Worm (Caenorhabditis elegans) whole organism, late embryonic: ENCODE data around the gene F57A8.1.

Source experiments
- C08G9.2 ChIP-seq: sonication (generic microtip); optimal IDR thresholded peaks from 2 replicates; lab custom pipeline; 2016; ENCODE audit warnings: mild to moderate bottlenecking, missing genetic modification characterization, moderate library complexity, missing compliant biosample characterization
- C38D4.7 ChIP-seq: fragments of 200-800 bp; sonication (Bioruptor generic); optimal IDR thresholded peaks from 2 replicates; lab custom pipeline; 2018; ENCODE audit warnings: mild to moderate bottlenecking, missing genetic modification characterization, moderate library complexity, missing compliant biosample characterization
- F13H6.1 ChIP-seq: sonication (generic microtip); optimal IDR thresholded peaks from 2 replicates; lab custom pipeline; 2016; ENCODE audit warnings: missing genetic modification characterization, missing compliant biosample characterization
- K02D7.2 ChIP-seq: sonication (generic microtip); optimal IDR thresholded peaks from 2 replicates; lab custom pipeline; 2017; ENCODE audit warnings: mild to moderate bottlenecking, missing genetic modification characterization, missing compliant biosample characterization
- T23F11.4 ChIP-seq: fragments of 200-800 bp; sonication (Bioruptor generic); optimal IDR thresholded peaks from 2 replicates; lab custom pipeline; 2018; ENCODE audit warnings: mild to moderate bottlenecking, missing genetic modification characterization, missing compliant biosample characterization
- Y22D7AL.16 ChIP-seq: sonication (generic microtip); optimal IDR thresholded peaks from 2 replicates; lab custom pipeline; 2016; ENCODE audit warnings: missing genetic modification characterization, missing compliant biosample characterization
- ahr-1 ChIP-seq: sonication (generic microtip); optimal IDR thresholded peaks from 2 replicates; lab custom pipeline; 2016; ENCODE audit warnings: missing genetic modification characterization, missing compliant biosample characterization
- ama-1 ChIP-seq: fragments of 150-350 bp; optimal IDR thresholded peaks from 2 replicates; lab custom pipeline; 2014
- ceh-18 ChIP-seq: sonication (generic microtip); optimal IDR thresholded peaks from 2 replicates; lab custom pipeline; 2016; ENCODE audit warnings: missing genetic modification characterization, missing compliant biosample characterization
- ceh-2 ChIP-seq: sonication (generic microtip); optimal IDR thresholded peaks from 2 replicates; lab custom pipeline; 2016; ENCODE audit warnings: missing genotype, missing genetic modification characterization, missing compliant biosample characterization
- ceh-30 ChIP-seq: fragments of 150-350 bp; optimal IDR thresholded peaks from 2 replicates; lab custom pipeline; 2014; ENCODE audit warnings: missing biosample characterization, missing genetic modification characterization
- ceh-31 ChIP-seq: sonication (generic microtip); optimal IDR thresholded peaks from 2 replicates; lab custom pipeline; 2016; ENCODE audit warnings: missing genetic modification characterization, missing compliant biosample characterization
- ceh-34 ChIP-seq: sonication (generic microtip); optimal IDR thresholded peaks from 2 replicates; lab custom pipeline; 2016; ENCODE audit warnings: mild to moderate bottlenecking, missing genetic modification characterization, missing compliant biosample characterization
- ceh-6 ChIP-seq: fragments of 200-800 bp; sonication (Bioruptor generic); optimal IDR thresholded peaks from 2 replicates; lab custom pipeline; 2018; ENCODE audit warnings: mild to moderate bottlenecking, missing genetic modification characterization, missing compliant biosample characterization
- ceh-9 ChIP-seq: sonication (generic microtip); optimal IDR thresholded peaks from 2 replicates; lab custom pipeline; 2016; ENCODE audit warnings: mild to moderate bottlenecking, missing genetic modification characterization, inconsistent platforms, missing compliant biosample characterization
- dmd-4 ChIP-seq: sonication (generic microtip); optimal IDR thresholded peaks from 2 replicates; lab custom pipeline; 2016; ENCODE audit warnings: borderline replicate concordance, missing genetic modification characterization, missing compliant biosample characterization
- dve-1 ChIP-seq: sonication (generic microtip); optimal IDR thresholded peaks from 2 replicates; lab custom pipeline; 2017; ENCODE audit warnings: antibody characterized with exemption, mild to moderate bottlenecking, missing genetic modification characterization, missing compliant biosample characterization
- elt-2 ChIP-seq: sonication (generic microtip); optimal IDR thresholded peaks from 2 replicates; lab custom pipeline; 2016; ENCODE audit warnings: missing genetic modification reagents, missing genetic modification characterization, missing compliant biosample characterization
- ets-4 ChIP-seq: sonication (generic microtip); optimal IDR thresholded peaks from 2 replicates; lab custom pipeline; 2016; ENCODE audit warnings: missing genetic modification characterization, missing compliant biosample characterization
- eyg-1 ChIP-seq: sonication (generic microtip); optimal IDR thresholded peaks from 2 replicates; lab custom pipeline; 2016; ENCODE audit warnings: missing genotype, missing genetic modification characterization, missing compliant biosample characterization
- fkh-10 ChIP-seq: fragments of 150-350 bp; optimal IDR thresholded peaks from 2 replicates; lab custom pipeline; 2014; ENCODE audit warnings: missing biosample characterization, missing genetic modification reagents, missing genetic modification characterization
- fkh-6 ChIP-seq: sonication (generic microtip); optimal IDR thresholded peaks from 2 replicates; lab custom pipeline; 2016; ENCODE audit warnings: missing genetic modification characterization, missing compliant biosample characterization
- gmeb-2 ChIP-seq: sonication (generic microtip); optimal IDR thresholded peaks from 2 replicates; lab custom pipeline; 2016; ENCODE audit warnings: missing genetic modification characterization, inconsistent platforms, missing compliant biosample characterization
- hlh-30 ChIP-seq: sonication (generic microtip); optimal IDR thresholded peaks from 2 replicates; lab custom pipeline; 2017; ENCODE audit warnings: antibody characterized with exemption, missing genetic modification characterization, missing compliant biosample characterization; ENCODE audit not compliant: insufficient read depth
- hlh-6 ChIP-seq: sonication (generic microtip); optimal IDR thresholded peaks from 2 replicates; lab custom pipeline; 2016; ENCODE audit warnings: missing genotype, missing genetic modification characterization, missing compliant biosample characterization
- hlh-8 ChIP-seq: sonication (generic microtip); optimal IDR thresholded peaks from 2 replicates; lab custom pipeline; 2016; ENCODE audit warnings: missing genotype, missing genetic modification characterization, missing compliant biosample characterization
- lin-11 ChIP-seq: fragments of 200-800 bp; sonication (Bioruptor generic); optimal IDR thresholded peaks from 2 replicates; lab custom pipeline; 2018; ENCODE audit warnings: mild to moderate bottlenecking, missing genetic modification characterization, missing compliant biosample characterization
- madf-2 ChIP-seq: sonication (generic microtip); optimal IDR thresholded peaks from 2 replicates; lab custom pipeline; 2017; ENCODE audit warnings: missing genetic modification characterization, missing compliant biosample characterization
- mec-3 ChIP-seq: sonication (generic microtip); optimal IDR thresholded peaks from 2 replicates; lab custom pipeline; 2016; ENCODE audit warnings: borderline replicate concordance, missing genetic modification characterization, missing compliant biosample characterization
- nfya-1 ChIP-seq: sonication (generic microtip); optimal IDR thresholded peaks from 2 replicates; lab custom pipeline; 2017; ENCODE audit warnings: missing genetic modification characterization, mild to moderate bottlenecking, missing compliant biosample characterization, antibody characterized with exemption, moderate library complexity
- nhr-11 ChIP-seq: fragments of 150-350 bp; optimal IDR thresholded peaks from 2 replicates; lab custom pipeline; 2014; ENCODE audit warnings: missing biosample characterization, missing genetic modification characterization
- nhr-232 ChIP-seq: sonication (generic microtip); optimal IDR thresholded peaks from 2 replicates; lab custom pipeline; 2016; ENCODE audit warnings: missing genetic modification characterization, missing compliant biosample characterization
- npax-4 ChIP-seq: sonication (generic microtip); optimal IDR thresholded peaks from 2 replicates; lab custom pipeline; 2016; ENCODE audit warnings: missing genetic modification characterization, missing compliant biosample characterization
- odd-2 ChIP-seq: sonication (generic microtip); optimal IDR thresholded peaks from 2 replicates; lab custom pipeline; 2017; ENCODE audit warnings: antibody characterized with exemption, mild to moderate bottlenecking, missing genetic modification characterization, missing compliant biosample characterization
- pag-3 ChIP-seq: sonication (generic microtip); optimal IDR thresholded peaks from 2 replicates; lab custom pipeline; 2016; ENCODE audit warnings: missing compliant biosample characterization, missing genetic modification characterization, borderline replicate concordance
- pha-2 ChIP-seq: sonication (generic microtip); optimal IDR thresholded peaks from 2 replicates; lab custom pipeline; 2017; ENCODE audit warnings: mild to moderate bottlenecking, missing genetic modification characterization, missing compliant biosample characterization
- pha-4 ChIP-seq: fragments of 150-350 bp; optimal IDR thresholded peaks from 2 replicates; lab custom pipeline; 2018; ENCODE audit warnings: missing biosample characterization, missing genetic modification reagents, missing genetic modification characterization
- pros-1 ChIP-seq: fragments of 150-350 bp; optimal IDR thresholded peaks from 2 replicates; lab custom pipeline; 2014; ENCODE audit warnings: missing biosample characterization, missing genetic modification reagents, missing genetic modification characterization
- ref-2 ChIP-seq: sonication (generic microtip); optimal IDR thresholded peaks from 2 replicates; lab custom pipeline; 2016; ENCODE audit warnings: missing genetic modification characterization, missing compliant biosample characterization
- rnt-1 ChIP-seq: sonication (generic microtip); optimal IDR thresholded peaks from 2 replicates; lab custom pipeline; 2016; ENCODE audit warnings: missing genetic modification characterization, missing compliant biosample characterization
- sdc-2 ChIP-seq: sonication (generic microtip); optimal IDR thresholded peaks from 2 replicates; lab custom pipeline; 2016; ENCODE audit warnings: missing genotype, missing genetic modification characterization, missing compliant biosample characterization
- sox-2 ChIP-seq: fragments of 200-800 bp; sonication (Bioruptor generic); IDR thresholded peaks from 2 replicates; pipeline ENCODE4 v1.3.6; 2022; ENCODE audit warnings: missing genetic modification reagents, missing genetic modification characterization, missing compliant biosample characterization
- sox-4 ChIP-seq: sonication (generic microtip); optimal IDR thresholded peaks from 2 replicates; lab custom pipeline; 2017; ENCODE audit warnings: mild to moderate bottlenecking, missing genetic modification characterization, inconsistent platforms, missing compliant biosample characterization
- tbx-2 ChIP-seq: sonication (generic microtip); optimal IDR thresholded peaks from 2 replicates; lab custom pipeline; 2016; ENCODE audit warnings: missing genetic modification characterization, missing compliant biosample characterization
- tbx-7 ChIP-seq: sonication (generic microtip); optimal IDR thresholded peaks from 2 replicates; lab custom pipeline; 2016; ENCODE audit warnings: missing genotype, missing genetic modification characterization, missing compliant biosample characterization
- unc-55 ChIP-seq: sonication (generic microtip); optimal IDR thresholded peaks from 2 replicates; lab custom pipeline; 2017; ENCODE audit warnings: missing biosample characterization, missing genetic modification reagents, missing genetic modification characterization
- unc-86 ChIP-seq: sonication (generic microtip); optimal IDR thresholded peaks from 2 replicates; lab custom pipeline; 2016; ENCODE audit warnings: missing genetic modification characterization, missing compliant biosample characterization
- zip-5 ChIP-seq: sonication (generic microtip); optimal IDR thresholded peaks from 2 replicates; lab custom pipeline; 2016; ENCODE audit warnings: missing genetic modification characterization, missing compliant biosample characterization
- ztf-16 ChIP-seq: sonication (generic microtip); optimal IDR thresholded peaks from 2 replicates; lab custom pipeline; 2017; ENCODE audit warnings: missing genetic modification characterization, missing compliant biosample characterization

The F57A8.1 gene

DNA sequence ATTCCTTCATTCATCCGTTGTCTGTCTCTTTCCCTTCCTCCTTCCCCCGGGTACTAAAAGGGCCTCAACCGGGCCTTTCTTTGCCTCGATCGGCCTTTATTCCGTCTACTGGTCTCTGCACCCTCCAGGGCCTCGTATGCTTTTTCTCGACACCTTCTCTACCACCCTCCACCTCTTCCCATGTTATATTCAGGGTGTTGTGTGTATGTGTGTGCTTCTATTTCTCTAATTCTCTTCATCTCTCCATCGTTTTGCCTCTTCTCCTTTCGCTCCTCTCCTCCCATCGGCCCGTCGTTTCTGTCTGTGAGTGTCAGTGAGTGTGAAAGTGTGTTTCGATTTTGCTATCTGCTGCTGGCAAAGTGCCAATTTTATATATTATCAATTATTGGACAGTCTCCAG is 2.7 kb downstream of the F57A8.1 start:
- TF ChIP-seq unc-55 = peak; percentile 40
- peak; percentile 36 for TF ChIP-seq pros-1
- peak; percentile 27 for TF ChIP-seq ceh-30
- TF ChIP-seq T23F11.4 (GFP tag; lab: Kevin White, UChicago) = no peak
- TF ChIP-seq rnt-1 (tag; lab: Kevin White, UChicago) = peak; percentile 8
- peak; percentile 80 for TF ChIP-seq ceh-34
- peak; percentile 85 for TF ChIP-seq ceh-31
- TF ChIP-seq sdc-2 (tag; lab: Kevin White, UChicago) = peak; percentile 53
- peak; percentile 47 for TF ChIP-seq dve-1 (tag; lab: Kevin White, UChicago)
- TF ChIP-seq ceh-6 = peak; percentile 25
- no peak for TF ChIP-seq ama-1 (lab: Kevin White, UChicago)
- TF ChIP-seq C08G9.2 = peak; percentile 35
- TF ChIP-seq ceh-9 (tag; lab: Kevin White, UChicago) = no peak
- peak; percentile 52 for TF ChIP-seq ref-2 (tag; lab: Kevin White, UChicago)
- TF ChIP-seq sox-2 (GFP tag; lab: Robert Waterston, UW) = peak; percentile 31; the same call in 1 of the 2 replicates
- TF ChIP-seq madf-2 = no peak
- peak; percentile 29 for TF ChIP-seq ceh-18
- peak; percentile 79 for TF ChIP-seq tbx-2 (tag; lab: Kevin White, UChicago)
- peak; percentile 65 for TF ChIP-seq ets-4
- no peak for TF ChIP-seq ztf-16 (tag; lab: Kevin White, UChicago)
- TF ChIP-seq hlh-30 (tag; lab: Kevin White, UChicago) = no peak
- peak; percentile 46 for TF ChIP-seq elt-2 (tag; lab: Kevin White, UChicago)
- peak; percentile 83 for TF ChIP-seq nfya-1 (tag; lab: Kevin White, UChicago)
- peak; percentile 17 for TF ChIP-seq hlh-6 (tag; lab: Kevin White, UChicago)
- TF ChIP-seq dmd-4 (tag; lab: Kevin White, UChicago) = peak; percentile 27

DNA sequence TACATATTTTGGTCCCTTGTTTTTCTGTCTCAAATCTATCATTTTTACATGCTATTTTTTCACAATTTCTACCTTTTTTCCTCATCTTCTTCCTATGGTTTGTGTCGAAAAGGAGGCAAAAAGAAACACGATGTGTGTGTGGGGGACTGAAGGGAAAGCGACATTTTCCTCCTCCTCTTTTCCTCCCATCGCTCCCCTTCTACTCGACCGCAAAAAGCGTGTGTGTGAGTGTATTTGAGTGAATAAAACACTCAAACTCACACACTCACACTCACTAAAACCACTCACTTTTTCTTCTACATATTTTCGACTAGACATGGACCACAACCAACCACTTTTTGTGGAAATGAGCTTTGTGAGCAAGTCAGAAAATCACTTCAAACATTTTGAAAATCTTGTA is 4.3 kb downstream of the F57A8.1 start:
- TF ChIP-seq ahr-1 (tag; lab: Kevin White, UChicago) (no peak), nhr-11 (tag; lab: Kevin White, UChicago) (no peak), ceh-6 (peak; percentile 9), rnt-1 (tag; lab: Kevin White, UChicago) (no peak)

DNA sequence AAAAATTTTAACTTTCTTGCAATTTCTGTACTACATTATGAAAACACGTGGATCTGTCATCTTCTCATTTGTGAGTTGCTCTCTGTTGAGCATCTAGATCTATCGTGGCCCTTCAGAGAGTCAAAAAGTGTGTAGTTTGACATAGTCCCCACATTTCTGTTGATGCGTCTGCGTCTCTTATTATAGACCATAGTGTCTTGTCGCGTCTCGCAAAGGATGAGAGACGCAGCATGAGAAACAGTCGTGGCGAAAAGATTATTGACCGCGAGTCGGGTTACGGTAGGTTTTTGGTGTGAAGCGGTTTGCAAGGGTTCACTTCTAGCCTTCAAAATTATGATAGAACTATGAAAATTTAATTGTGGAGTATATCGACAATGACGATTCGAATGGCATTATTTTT is 5.1 kb downstream of the F57A8.1 start:
- no peak for TF ChIP-seq Y22D7AL.16 (tag; lab: Kevin White, UChicago)
- no peak for TF ChIP-seq nhr-11 (tag; lab: Kevin White, UChicago)
- TF ChIP-seq npax-4 (tag; lab: Kevin White, UChicago) = no peak
- TF ChIP-seq C38D4.7 (GFP tag; lab: Kevin White, UChicago) = no peak
- TF ChIP-seq lin-11 (tag; lab: Kevin White, UChicago) = no peak
- no peak for TF ChIP-seq pha-2 (tag; lab: Kevin White, UChicago)
- TF ChIP-seq pag-3 = no peak
- no peak for TF ChIP-seq fkh-6
- TF ChIP-seq unc-55 = peak; percentile 90
- peak; percentile 84 for TF ChIP-seq nfya-1 (tag; lab: Kevin White, UChicago)
- TF ChIP-seq ceh-31 = peak; percentile 72
- TF ChIP-seq pha-4 = no peak
- TF ChIP-seq hlh-8 = no peak
- no peak for TF ChIP-seq odd-2 (tag; lab: Kevin White, UChicago)
- no peak for TF ChIP-seq ets-4
- no peak for TF ChIP-seq fkh-10 (GFP tag; lab: Kevin White, UChicago)
- TF ChIP-seq ref-2 (tag; lab: Kevin White, UChicago) = no peak
- TF ChIP-seq pros-1 = peak; percentile 10
- TF ChIP-seq ceh-2 (tag; lab: Kevin White, UChicago) = no peak
- peak; percentile 51 for TF ChIP-seq dve-1 (tag; lab: Kevin White, UChicago)
- no peak for TF ChIP-seq zip-5
- no peak for TF ChIP-seq sox-4 (tag; lab: Kevin White, UChicago)
- TF ChIP-seq ceh-34 = peak; percentile 57
- TF ChIP-seq ceh-6 = no peak
- no peak for TF ChIP-seq gmeb-2 (tag; lab: Kevin White, UChicago)
- TF ChIP-seq ceh-9 (tag; lab: Kevin White, UChicago) = no peak
- no peak for TF ChIP-seq K02D7.2 (tag; lab: Kevin White, UChicago)
- TF ChIP-seq mec-3 = no peak
- no peak for TF ChIP-seq eyg-1
- TF ChIP-seq dmd-4 (tag; lab: Kevin White, UChicago) = no peak
- no peak for TF ChIP-seq nhr-232 (tag; lab: Kevin White, UChicago)
- TF ChIP-seq tbx-7 (tag; lab: Kevin White, UChicago) = no peak
- TF ChIP-seq F13H6.1 (tag; lab: Kevin White, UChicago) = no peak
- no peak for TF ChIP-seq hlh-6 (tag; lab: Kevin White, UChicago)
- TF ChIP-seq unc-86 (tag; lab: Kevin White, UChicago) = no peak
